Fruit fly (Drosophila melanogaster): Measurements from ENCODE around the gene Grx3.

Gene Grx3

dm6 chr2L:13373435-13374242, 7.4 kb downstream of the Grx3 start, which contains the start of the genes Bdp1 and CG6565 (continued):
- TF ChIP-seq sna (GFP tag; IDR thresholded peaks at IDR 0.05; ENCODE audit: partially characterized antibody) (no peak), h (optimal IDR thresholded peaks at IDR 0.05) (no peak), Sry-δ (GFP tag; optimal IDR thresholded peaks at IDR 0.05) (peak; percentile 85), Trl (optimal IDR thresholded peaks at IDR 0.05) (no peak), Trl (GFP tag; optimal IDR thresholded peaks at IDR 0.05) (peak; percentile 98), Meics (GFP tag; optimal IDR thresholded peaks at IDR 0.05) (peak; percentile 96), tgo (GFP tag; IDR thresholded peaks at IDR 0.05) (peak; percentile 97), CG1647 (GFP tag; optimal IDR thresholded peaks at IDR 0.05) (peak; percentile 98), gro (GFP tag; optimal IDR thresholded peaks at IDR 0.05) (peak; percentile 97), stc (GFP tag; IDR thresholded peaks at IDR 0.05) (peak; percentile 83), oc (tag; optimal IDR thresholded peaks at IDR 0.05) (peak; percentile 86), Oaz (GFP tag; IDR thresholded peaks at IDR 0.05) (peak; percentile 86), mld (GFP tag; IDR thresholded peaks at IDR 0.05; ENCODE audit: partially characterized antibody) (no peak), dan (GFP tag; IDR thresholded peaks at IDR 0.05) (peak; percentile 93), CG2129 (GFP tag; IDR thresholded peaks at IDR 0.05; ENCODE audit: partially characterized antibody) (no peak), CG10654 (GFP tag; optimal IDR thresholded peaks at IDR 0.05) (peak; percentile 98), Awh (GFP tag; IDR thresholded peaks at IDR 0.05) (peak; percentile 84), Bgb (GFP tag; IDR thresholded peaks at IDR 0.05; ENCODE audit: partially characterized antibody) (0 out of 2 replicates have a peak, but pooled peaks have one; percentile 19), CG1603 (tag; optimal IDR thresholded peaks at IDR 0.05) (peak; percentile 67), chinmo (GFP tag; IDR thresholded peaks at IDR 0.05; ENCODE audit: partially characterized antibody) (no peak), Atf6 (GFP tag; IDR thresholded peaks at IDR 0.05) (peak; percentile 96), CG17361 (GFP tag; IDR thresholded peaks at IDR 0.05) (peak; percentile 99), CG2678 (tag; optimal IDR thresholded peaks at IDR 0.05) (peak; percentile 97), da (GFP tag; optimal IDR thresholded peaks at IDR 0.05) (peak; percentile 97), zfh1 (GFP tag; IDR thresholded peaks at IDR 0.05) (peak; percentile 94), CG17359 (tag; optimal IDR thresholded peaks at IDR 0.05) (peak; percentile 95), CG3163 (GFP tag; optimal IDR thresholded peaks at IDR 0.05) (peak; percentile 91), CG7839 (tag; optimal IDR thresholded peaks at IDR 0.05) (peak; percentile 97), CG12155 (GFP tag; optimal IDR thresholded peaks at IDR 0.05) (peak; percentile 97), bigmax (GFP tag; optimal IDR thresholded peaks at IDR 0.05) (peak; percentile 19), z (GFP tag; IDR thresholded peaks at IDR 0.05) (0 out of 3 replicates have a peak, but pooled peaks have one; percentile 34), Ets97D (GFP tag; optimal IDR thresholded peaks at IDR 0.05) (peak; percentile 95), Ets65A (GFP tag) (peak; percentile 100), pum (GFP tag; optimal IDR thresholded peaks at IDR 0.05) (peak; percentile 99), CG10979 (tag; optimal IDR thresholded peaks at IDR 0.05) (peak; percentile 94), CG12659 (GFP tag; optimal IDR thresholded peaks at IDR 0.05) (peak; percentile 98), CG13624 (GFP tag; optimal IDR thresholded peaks at IDR 0.05) (peak; percentile 99), CG13424 (tag; optimal IDR thresholded peaks at IDR 0.05) (peak; percentile 97), Atf-2 (GFP tag; optimal IDR thresholded peaks at IDR 0.05) (peak; percentile 99), NfI (GFP tag; optimal IDR thresholded peaks at IDR 0.05) (peak; percentile 97), btn (GFP tag; optimal IDR thresholded peaks at IDR 0.05) (peak; percentile 96), PHDP (tag; optimal IDR thresholded peaks at IDR 0.05) (peak; percentile 95), Sox100B (GFP tag; optimal IDR thresholded peaks at IDR 0.05) (peak; percentile 98), emc (GFP tag; optimal IDR thresholded peaks at IDR 0.05) (peak; percentile 93), CG30403 (GFP tag; optimal IDR thresholded peaks at IDR 0.05) (peak; percentile 99), cad (GFP tag; optimal IDR thresholded peaks at IDR 0.05) (no peak), gfzf (GFP tag; optimal IDR thresholded peaks at IDR 0.05) (peak; percentile 33), Med (GFP tag) (peak; percentile 100), sim (GFP tag; IDR thresholded peaks at IDR 0.05) (peak; percentile 78), wor (GFP tag; IDR thresholded peaks at IDR 0.05) (peak; percentile 96)
